Worm (Caenorhabditis elegans): ENCODE data around the gene T04C9.2.

- TF ChIP-seq blmp-1 (tag; optimal IDR thresholded peaks at IDR 0.05) (no peak), unc-130 (tag; optimal IDR thresholded peaks at IDR 0.05) (no peak), ces-1 (GFP tag; optimal IDR thresholded peaks at IDR 0.05) (no peak), ets-5 (GFP tag; IDR thresholded peaks at IDR 0.05) (no peak), ztf-11 (tag; optimal IDR thresholded peaks at IDR 0.05) (no peak), nhr-76 (tag; optimal IDR thresholded peaks at IDR 0.05) (no peak), elt-2 (tag; optimal IDR thresholded peaks at IDR 0.05) (no peak), unc-98 (GFP tag; IDR thresholded peaks at IDR 0.05) (no peak)
Observed at ce11 chrIII:5985340-5985739, 6.3 kb upstream of the T04C9.2 start, which contains the start of gene T04C9.3.
